Fruit fly (Drosophila melanogaster) S2 (cell line): ENCODE results near the gene CG6729.

Experiments used
- CG8478 ChIP-seq: fragments of >200 bp; optimal IDR thresholded peaks from 2 replicates; lab custom pipeline; 2018
- CTCF ChIP-seq, 2 experiments: fragments of >200 bp; optimal IDR thresholded peaks; 2 replicates each; lab custom pipeline; 2018

The CG6729 gene

DNA sequence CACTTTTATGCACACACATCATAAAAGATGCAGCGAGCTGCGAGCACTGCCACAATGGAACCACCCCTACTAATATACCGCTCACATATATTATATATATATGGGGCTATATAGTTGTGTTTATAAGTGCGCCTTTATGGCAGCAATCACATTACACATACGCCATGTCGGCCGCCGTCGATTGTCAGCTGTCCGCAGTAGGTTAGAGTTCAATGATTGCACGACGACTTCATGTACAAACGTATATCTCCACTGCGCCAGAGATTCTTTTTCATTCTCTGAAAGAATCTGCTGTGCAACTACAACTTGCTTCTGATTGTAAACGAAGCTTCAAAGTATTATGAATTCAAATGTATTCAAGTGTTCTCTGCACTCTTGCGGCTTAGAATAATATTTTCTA, 8.9 kb upstream of the CG6729 start:
- no peak for TF ChIP-seq CG8478 (lab: Kevin White, UChicago)
- no peak for TF ChIP-seq CTCF (optimal IDR thresholded peaks at IDR 0.05; lab: Kevin White, UChicago)

DNA sequence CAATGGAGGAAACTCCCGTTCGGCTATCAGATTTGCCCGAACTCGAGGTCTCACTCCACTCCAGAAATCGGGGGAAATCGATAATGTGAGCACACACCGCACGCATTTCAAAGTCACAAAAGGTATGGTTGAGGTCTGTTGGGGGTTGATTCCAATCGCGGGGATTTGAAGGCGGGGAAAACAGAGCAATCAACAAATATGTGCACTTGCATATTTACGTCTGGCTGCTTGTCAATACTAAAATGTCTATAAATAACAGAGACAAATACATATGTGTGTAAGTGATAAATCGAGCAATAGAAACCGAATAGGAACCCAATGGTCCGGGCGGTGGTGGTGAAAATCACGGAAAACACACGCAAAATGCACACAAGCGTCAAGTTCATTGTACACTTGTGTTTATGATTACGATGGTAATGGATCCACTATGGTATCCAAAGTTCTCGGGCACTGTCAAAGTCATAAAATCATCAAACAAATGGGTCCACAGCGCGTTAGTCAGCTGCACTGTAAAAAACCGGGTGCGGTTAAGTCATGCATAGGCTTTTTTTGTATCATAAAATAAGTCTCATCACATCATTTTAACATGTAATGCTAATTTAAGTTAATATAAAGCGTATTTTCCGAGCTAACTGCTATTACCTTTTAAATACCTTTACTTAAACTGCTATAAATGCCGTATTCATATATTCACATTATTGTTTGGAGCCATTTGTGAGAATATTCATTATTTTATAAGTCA, 8.3 kb upstream of the CG6729 start:
- no peak for TF ChIP-seq CG8478 (lab: Kevin White, UChicago)

DNA sequence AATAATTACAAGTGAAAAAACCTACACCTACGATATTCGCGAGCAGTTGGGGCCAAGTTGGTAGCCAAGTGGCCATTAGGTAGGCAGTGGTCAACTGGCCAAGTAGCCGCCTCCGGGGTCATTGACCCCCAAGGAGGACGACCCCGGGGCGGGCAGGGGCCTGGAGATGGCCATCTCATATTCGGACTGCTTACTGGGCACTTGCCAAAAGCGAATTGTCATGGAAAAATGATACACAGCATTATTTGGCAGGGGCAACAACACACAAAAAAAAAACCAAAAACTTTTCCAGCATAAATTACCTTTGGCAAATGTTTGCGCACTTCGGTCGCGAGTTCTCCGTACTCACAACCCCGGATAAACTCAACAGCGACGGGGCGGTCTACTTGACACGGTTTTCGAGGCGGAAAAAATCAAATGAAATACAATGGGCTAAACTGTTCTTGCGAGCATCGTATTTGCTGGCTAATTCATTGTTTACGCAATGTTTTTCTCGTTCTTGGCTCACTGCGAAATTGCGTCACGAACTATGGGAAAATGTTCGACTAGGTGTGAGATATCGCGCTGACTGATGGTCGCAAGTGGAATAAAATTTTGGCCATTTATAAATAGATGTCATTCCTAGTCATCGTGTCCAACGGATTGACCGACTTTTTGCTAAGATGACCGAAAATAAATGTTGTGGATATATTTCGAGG, 7.3 kb upstream of the CG6729 start:
- TF ChIP-seq CG8478 (lab: Kevin White, UChicago) (no peak), CTCF (optimal IDR thresholded peaks at IDR 0.05; lab: Kevin White, UChicago) (no peak)

DNA sequence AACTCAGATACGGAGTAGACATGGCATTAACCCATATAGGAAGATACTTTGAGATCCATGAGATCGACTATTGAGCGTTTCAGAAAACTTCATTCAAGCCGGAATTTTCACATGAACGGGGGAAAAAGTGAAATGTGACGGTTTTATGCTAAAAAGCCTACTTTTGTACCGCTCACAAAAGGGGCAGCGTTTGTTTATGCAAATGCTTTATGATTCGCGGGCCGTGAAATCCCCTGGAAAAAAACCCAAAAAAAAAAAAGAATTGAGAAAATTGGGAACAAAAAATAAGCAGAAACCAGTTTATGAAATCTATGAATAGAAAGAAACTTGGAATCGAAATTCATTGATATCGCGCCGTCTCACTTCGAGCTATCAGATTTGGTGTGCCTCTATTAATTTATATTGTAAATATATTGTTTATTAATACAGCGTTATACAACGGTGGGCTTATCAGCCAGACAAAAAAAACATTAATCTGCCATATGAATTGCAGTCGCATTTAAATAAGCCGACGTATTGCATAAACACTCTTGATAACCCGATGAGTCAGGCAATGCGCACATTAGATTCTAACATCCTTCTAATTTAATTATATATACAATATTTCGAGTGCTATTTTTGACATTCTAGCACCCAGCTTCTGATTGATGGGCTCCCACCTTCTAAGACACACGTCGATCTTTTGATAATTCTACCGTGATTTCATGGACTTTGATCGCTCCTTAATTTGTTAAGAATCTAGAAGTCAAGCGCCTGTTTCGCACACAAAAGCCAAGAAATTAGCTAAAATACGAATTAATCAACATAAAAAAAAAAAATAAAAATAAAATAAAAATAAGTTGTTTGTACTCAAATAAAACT, 6.1 kb upstream of the CG6729 start:
- TF ChIP-seq CG8478 (lab: Kevin White, UChicago), result no peak
- no peak for TF ChIP-seq CTCF (optimal IDR thresholded peaks at IDR 0.05; lab: Kevin White, UChicago)

DNA sequence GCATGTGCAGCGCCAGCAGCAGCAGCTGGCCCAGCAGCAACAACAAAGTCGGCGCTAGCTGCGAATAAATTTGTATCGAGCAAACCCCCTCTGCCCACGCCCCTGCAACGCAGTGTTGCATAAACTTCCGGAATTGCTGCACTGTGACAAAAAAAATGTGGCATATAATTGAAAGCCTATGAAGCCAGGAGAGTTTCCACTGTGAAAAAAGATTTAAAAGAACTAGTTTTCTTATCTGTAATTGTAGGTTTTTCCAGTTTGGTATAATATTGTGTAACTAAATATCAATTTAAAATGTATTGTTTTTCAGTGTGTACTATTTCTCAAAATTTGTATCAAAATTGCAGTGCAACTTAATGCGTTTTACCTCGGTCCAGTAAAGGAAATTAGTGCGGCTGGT, 4.5 kb upstream of the CG6729 start:
- TF ChIP-seq CTCF (optimal IDR thresholded peaks at IDR 0.05; lab: Kevin White, UChicago) (no peak), CG8478 (lab: Kevin White, UChicago) (no peak)

DNA sequence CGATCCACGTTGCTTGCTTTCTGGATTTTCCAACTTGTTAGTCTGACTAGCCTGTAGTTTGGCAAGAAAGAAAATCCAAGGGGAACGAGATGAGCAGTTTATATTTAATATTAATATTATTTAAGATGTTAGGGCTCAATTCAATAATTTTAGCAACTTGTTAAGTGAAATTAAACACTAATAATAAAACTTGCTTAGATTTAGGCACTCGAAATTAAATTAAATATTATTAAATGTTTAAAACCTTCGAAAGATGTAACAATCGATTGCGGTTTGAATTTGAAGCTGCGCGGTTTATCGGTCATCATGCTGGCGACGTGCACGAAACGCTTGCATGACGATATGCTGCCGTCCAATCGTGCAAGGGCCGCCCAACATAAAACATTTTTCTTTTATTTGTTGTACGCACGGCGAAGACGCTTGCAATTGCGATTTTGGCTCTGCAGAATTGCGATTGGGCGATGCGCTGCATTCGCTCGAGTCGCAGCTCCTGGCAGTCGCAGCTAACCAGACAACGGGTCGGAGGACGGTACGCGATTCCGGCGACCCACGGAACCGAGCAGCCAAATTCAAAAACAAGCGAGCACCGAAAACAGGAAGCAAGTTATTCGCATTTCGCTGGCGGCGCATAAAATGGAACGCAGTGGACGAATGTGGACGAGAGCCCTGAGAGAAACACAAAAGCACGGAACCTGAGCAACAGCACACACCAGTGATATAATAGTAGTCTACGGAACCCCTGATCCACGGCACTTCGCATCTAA, 6.6 kb downstream of the CG6729 start, which contains the start of the genes Vha16-5 and CG12299:
Vha16-5 (minus strand) TSS at position 51 of the 764 bp plus-strand sequence.
CG12299 (plus strand) TSS at position 353 of the 764 bp plus-strand sequence.
- no peak for TF ChIP-seq CTCF (optimal IDR thresholded peaks at IDR 0.05; lab: Kevin White, UChicago)
- TF ChIP-seq CG8478 (lab: Kevin White, UChicago), result no peak

DNA sequence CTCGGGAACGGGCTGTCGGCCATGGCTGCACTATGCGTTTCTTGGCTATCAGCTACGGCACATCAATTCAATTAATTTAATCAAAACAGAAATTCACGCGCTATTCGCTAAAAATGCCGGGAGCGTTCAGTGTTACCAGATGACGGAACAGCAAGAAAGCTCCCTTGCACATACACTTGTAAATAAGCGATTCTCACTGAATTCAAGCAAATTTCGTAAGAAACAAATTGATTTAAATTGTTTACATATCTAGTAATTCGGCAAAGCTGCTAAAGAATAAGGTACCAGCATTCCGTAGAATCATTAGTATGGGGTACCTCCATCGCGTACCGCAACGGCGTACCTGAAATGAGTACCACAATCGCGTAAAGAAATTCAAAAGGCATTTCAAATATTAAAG, 7.8 kb downstream of the CG6729 start, which contains the start of gene Nup107:
Nup107 (minus strand) TSS at position 149 of the 400 bp plus-strand sequence.
- TF ChIP-seq CTCF (optimal IDR thresholded peaks at IDR 0.05; lab: Kevin White, UChicago), result no peak
- no peak for TF ChIP-seq CG8478 (lab: Kevin White, UChicago)

DNA sequence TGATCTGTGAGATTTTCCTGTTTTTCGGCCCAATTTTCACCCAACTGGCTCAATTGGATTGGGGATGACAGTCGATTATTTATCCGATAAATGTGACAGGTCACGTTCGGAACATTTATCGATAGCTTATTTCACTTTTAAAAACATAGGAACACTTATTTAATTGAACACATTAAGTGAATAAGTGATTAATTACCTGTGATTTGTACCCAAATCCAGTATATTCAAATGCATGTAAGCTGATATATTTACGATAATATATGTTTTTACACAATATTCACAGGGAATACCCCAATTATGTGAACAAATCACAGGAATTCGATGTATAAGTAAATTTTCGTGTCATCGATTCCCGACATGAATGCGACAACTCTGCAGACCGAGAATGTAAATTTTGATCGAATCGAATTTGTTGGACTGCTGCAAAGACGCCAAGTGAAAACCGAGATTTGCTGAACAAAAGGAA, 11.4 kb downstream of the CG6729 start, which contains the start of the genes EMC3 and Dpy-30L1:
EMC3 (minus strand) TSS at position 81 of the 466 bp plus-strand sequence.
Dpy-30L1 (plus strand) TSS at position 311 of the 466 bp plus-strand sequence.
- no peak for TF ChIP-seq CTCF (optimal IDR thresholded peaks at IDR 0.05; lab: Kevin White, UChicago)
- TF ChIP-seq CG8478 (lab: Kevin White, UChicago), result no peak

DNA sequence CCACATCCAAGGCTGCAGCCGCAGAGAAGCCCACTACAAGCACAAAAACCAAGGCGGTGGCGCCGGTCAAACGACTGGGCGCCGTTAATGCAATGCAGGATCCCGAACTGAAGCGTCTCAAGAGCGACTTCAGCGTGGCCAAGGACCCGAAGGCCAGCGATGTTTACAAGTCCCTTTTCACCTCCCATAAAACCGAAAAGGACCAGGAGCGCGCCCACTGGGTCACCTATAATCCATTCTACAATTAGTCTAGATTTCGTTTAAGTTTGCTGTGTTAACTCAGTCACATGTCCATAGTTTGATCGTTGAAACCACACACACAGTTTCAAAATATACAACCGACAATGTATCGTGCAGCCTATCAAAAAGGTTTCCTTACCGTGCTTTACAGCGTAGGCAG, 13.8 kb downstream of the CG6729 start, which contains the start of gene CG17118:
CG17118 (plus strand) TSS at position 301 of the 400 bp plus-strand sequence.
- TF ChIP-seq CTCF (optimal IDR thresholded peaks at IDR 0.05; lab: Kevin White, UChicago), result no peak

DNA sequence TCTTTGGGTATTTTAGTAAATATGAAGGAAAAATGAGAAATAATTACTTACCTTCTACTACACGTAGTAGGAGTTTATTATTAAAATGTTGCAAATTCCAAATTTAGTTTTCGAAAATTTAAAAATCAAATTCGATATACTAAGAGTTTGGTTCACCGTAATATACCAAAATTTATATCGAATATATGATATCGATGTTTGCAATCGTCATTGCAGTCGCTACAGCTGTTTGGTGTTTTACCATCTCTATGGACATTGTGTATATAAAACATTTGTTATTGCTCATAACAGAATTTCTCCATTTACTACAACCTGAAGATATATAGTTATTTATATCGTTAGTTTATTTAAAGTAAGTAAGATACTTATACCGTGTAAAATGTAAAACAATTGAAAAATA, 15.0 kb downstream of the CG6729 start, which contains the start of gene CG6443:
CG6443 (plus strand) TSS at position 228 of the 400 bp plus-strand sequence.
- TF ChIP-seq CTCF (optimal IDR thresholded peaks at IDR 0.05; lab: Kevin White, UChicago) (no peak), CG8478 (lab: Kevin White, UChicago) (no peak)

DNA sequence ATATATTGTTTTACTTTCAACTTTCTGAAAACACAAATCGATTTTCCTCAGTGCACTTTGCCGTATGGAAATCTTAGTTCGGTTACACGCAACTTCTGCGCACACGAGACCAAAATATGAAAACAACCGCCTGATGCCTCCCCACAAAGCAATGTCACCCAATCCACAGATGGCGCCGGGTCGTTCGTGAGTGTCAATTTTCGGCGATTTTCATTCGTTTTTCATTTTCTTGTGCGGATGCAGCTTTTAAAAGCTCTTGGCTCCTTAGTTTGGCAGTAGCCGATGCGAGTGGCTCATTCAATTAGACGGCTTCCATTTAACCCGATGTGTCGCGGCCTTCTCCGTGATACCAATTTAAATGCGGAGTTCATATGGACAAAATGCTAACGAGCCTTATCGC, 19.8 kb downstream of the CG6729 start, which contains the start of gene CG6431:
CG6431 (plus strand) TSS at position 301 of the 400 bp plus-strand sequence.
- TF ChIP-seq CG8478 (lab: Kevin White, UChicago) (no peak), CTCF (optimal IDR thresholded peaks at IDR 0.05; lab: Kevin White, UChicago) (no peak)

DNA sequence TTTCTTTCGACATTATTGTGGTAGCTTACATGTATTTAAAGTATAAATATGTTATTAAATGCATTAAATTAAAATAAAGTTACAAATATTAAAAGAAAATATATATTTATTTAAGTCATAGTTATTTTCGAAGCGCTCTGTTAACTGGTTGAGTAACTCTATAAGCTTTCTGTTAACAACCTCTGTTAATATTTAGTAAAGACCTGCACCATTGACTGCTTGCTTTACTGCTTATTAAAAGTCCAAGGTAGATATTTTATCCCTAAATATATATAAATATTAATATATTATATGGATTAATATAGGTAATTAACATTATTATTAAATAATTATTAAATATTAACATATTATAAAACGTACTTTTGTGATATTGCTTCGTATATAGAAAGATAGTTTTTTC, 22.2 kb downstream of the CG6729 start:
- TF ChIP-seq CTCF (optimal IDR thresholded peaks at IDR 0.05; lab: Kevin White, UChicago) (no peak), CG8478 (lab: Kevin White, UChicago) (no peak)

DNA sequence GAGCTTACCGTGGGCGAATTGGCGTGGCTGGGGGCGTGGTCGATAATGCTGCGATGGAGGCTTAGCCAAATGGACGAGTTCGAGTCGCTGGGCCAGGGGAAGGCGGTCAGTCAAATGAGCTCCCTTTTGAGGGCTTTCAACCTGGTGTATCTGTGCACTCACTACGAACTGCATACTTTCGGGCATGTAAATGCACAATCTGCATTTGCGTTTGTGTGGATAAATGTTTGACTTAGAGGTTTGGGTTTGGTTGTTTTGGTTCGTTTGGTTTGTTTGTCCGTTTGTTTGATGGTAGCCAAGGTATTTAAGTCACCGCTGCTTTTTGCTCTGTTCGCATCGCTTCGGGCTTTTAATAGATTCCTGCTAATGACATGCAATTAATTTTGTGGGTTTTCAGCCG, 32.5 kb downstream of the CG6729 start:
- TF ChIP-seq CG8478 (lab: Kevin White, UChicago), result no peak
- no peak for TF ChIP-seq CTCF (optimal IDR thresholded peaks at IDR 0.05; lab: Kevin White, UChicago)
